Fruit fly (Drosophila melanogaster) S2 (cell line): ENCODE results near the gene Pits.

Experiments used
- CG8478 ChIP-seq: fragments of >200 bp; optimal IDR thresholded peaks from 2 replicates; lab custom pipeline; 2018
- CTCF ChIP-seq, 2 experiments: fragments of >200 bp; optimal IDR thresholded peaks; 2 replicates each; lab custom pipeline; 2018

DNA sequence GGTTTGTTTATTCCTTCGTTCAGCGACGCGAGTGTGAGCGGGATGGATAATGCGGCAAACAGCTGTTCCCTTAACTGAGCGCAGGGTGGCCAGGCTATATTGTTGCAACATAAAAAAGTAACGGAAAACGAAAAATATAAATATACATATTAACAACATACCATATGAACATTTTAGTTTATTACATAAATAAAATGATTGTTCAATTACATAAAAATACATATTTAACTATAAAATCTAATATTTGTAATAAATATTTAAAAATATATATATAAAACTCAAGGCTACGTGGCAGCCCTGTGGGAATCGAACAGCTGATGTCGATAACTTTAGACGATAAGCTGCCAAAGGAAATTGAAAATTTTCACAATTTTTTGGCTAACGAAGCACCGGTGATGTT is 46.6 kb upstream of the Pits start, which contains the start of the genes Aven and CG2540:
- TF ChIP-seq CG8478 (lab: Kevin White, UChicago) (no peak), CTCF (optimal IDR thresholded peaks at IDR 0.05; lab: Kevin White, UChicago) (no peak)
